Worm (Caenorhabditis elegans): ENCODE data around the gene K12H6.7.

Gene K12H6.7

ce11 chrII:2800550-2801233 is 36.1 kb downstream of the K12H6.7 start, which contains the start of gene nhr-119:
Gene nhr-119 (minus strand): TSS chrII:2800600.
- TF ChIP-seq nhr-84 (tag; optimal IDR thresholded peaks at IDR 0.05) (no peak), lin-14 (GFP tag; optimal IDR thresholded peaks at IDR 0.05) (peak; percentile 83), nhr-28 (tag; optimal IDR thresholded peaks at IDR 0.05) (no peak), lir-3 (tag; optimal IDR thresholded peaks at IDR 0.05; ENCODE audit: poor library complexity) (no peak), mep-1 (tag; optimal IDR thresholded peaks at IDR 0.05) (peak; percentile 52), elt-2 (tag; optimal IDR thresholded peaks at IDR 0.05) (peak; percentile 95), snpc-4 (tag; optimal IDR thresholded peaks at IDR 0.05) (no peak), lin-35 (GFP tag; optimal IDR thresholded peaks at IDR 0.05) (peak; percentile 6 to 69), mab-9 (GFP tag; IDR thresholded peaks at IDR 0.05) (no peak), aha-1 (tag; optimal IDR thresholded peaks at IDR 0.05) (no peak), aly-2 (tag; optimal IDR thresholded peaks at IDR 0.05) (no peak), sox-4 (tag; optimal IDR thresholded peaks at IDR 0.05) (no peak), ztf-4 (tag; optimal IDR thresholded peaks at IDR 0.05) (peak; percentile 40), ama-1 (optimal IDR thresholded peaks at IDR 0.05) (peak; percentile 0), C34B4.2 (tag; optimal IDR thresholded peaks at IDR 0.05) (no peak), unc-86 (tag; optimal IDR thresholded peaks at IDR 0.05) (no peak), unc-62 (GFP tag; optimal IDR thresholded peaks at IDR 0.05) (no peak), tbx-2 (tag; optimal IDR thresholded peaks at IDR 0.05) (peak; percentile 77), isw-1 (GFP tag; IDR thresholded peaks at IDR 0.05) (no peak), mdl-1 (tag; optimal IDR thresholded peaks at IDR 0.05) (peak in 1 of 2 experiments; percentile 71), egl-13 (tag; optimal IDR thresholded peaks at IDR 0.05) (no peak), fkh-10 (GFP tag; optimal IDR thresholded peaks at IDR 0.05) (no peak), ztf-11 (tag; optimal IDR thresholded peaks at IDR 0.05) (no peak), nhr-237 (tag; optimal IDR thresholded peaks at IDR 0.05) (no peak), ceh-8 (GFP tag; optimal IDR thresholded peaks at IDR 0.05) (no peak), nhr-20 (tag; optimal IDR thresholded peaks at IDR 0.05) (peak; percentile 90), dsc-1 (tag; optimal IDR thresholded peaks at IDR 0.05) (no peak), unc-130 (tag; optimal IDR thresholded peaks at IDR 0.05) (peak; percentile 48), mef-2 (tag; optimal IDR thresholded peaks at IDR 0.05) (no peak), pag-3 (tag; optimal IDR thresholded peaks at IDR 0.05; ENCODE audit: borderline replicate concordance, insufficient read depth) (no peak), grh-1 (GFP tag; IDR thresholded peaks at IDR 0.05) (peak; percentile 71), pax-3 (tag; optimal IDR thresholded peaks at IDR 0.05) (no peak), ets-5 (GFP tag; IDR thresholded peaks at IDR 0.05) (no peak), xbp-1 (tag; optimal IDR thresholded peaks at IDR 0.05) (peak; percentile 50), nhr-90 (tag; optimal IDR thresholded peaks at IDR 0.05; ENCODE audit: poor library complexity) (peak; percentile 87), egl-27 (tag; optimal IDR thresholded peaks at IDR 0.05) (no peak), zip-4 (GFP tag; optimal IDR thresholded peaks at IDR 0.05) (no peak), vab-15 (tag; optimal IDR thresholded peaks at IDR 0.05) (no peak), fkh-8 (tag; optimal IDR thresholded peaks at IDR 0.05) (no peak), ces-1 (GFP tag; optimal IDR thresholded peaks at IDR 0.05) (no peak), nhr-19 (GFP tag; conservative IDR thresholded peaks at IDR 0.05) (peak; percentile 85), C16A3.4 (tag; optimal IDR thresholded peaks at IDR 0.05) (peak; percentile 19), hlh-17 (GFP tag; optimal IDR thresholded peaks at IDR 0.05; ENCODE audit: borderline replicate concordance) (no peak), rnt-1 (tag; optimal IDR thresholded peaks at IDR 0.05) (peak; percentile 87), blmp-1 (tag; optimal IDR thresholded peaks at IDR 0.05) (peak; percentile 69), hlh-4 (tag; optimal IDR thresholded peaks at IDR 0.05) (no peak), hpl-2 (GFP tag; optimal IDR thresholded peaks at IDR 0.05) (no peak), efl-3 (GFP tag; optimal IDR thresholded peaks at IDR 0.05) (no peak), lin-13 (GFP tag; optimal IDR thresholded peaks at IDR 0.05) (peak; percentile 26), nhr-76 (tag; optimal IDR thresholded peaks at IDR 0.05) (no peak), ceh-88 (GFP tag; IDR thresholded peaks at IDR 0.05) (no peak), jun-1 (tag; optimal IDR thresholded peaks at IDR 0.05) (peak; percentile 73)
